Worm (Caenorhabditis elegans) whole organism, L1 larva: ENCODE results near the gene D1054.1.

ENCODE experiments used
- F16B12.6 ChIP-seq: fragments of 150-350 bp; optimal IDR thresholded peaks from 2 replicates; lab custom pipeline; 2014; ENCODE audit warnings: missing biosample characterization, missing genetic modification characterization
- ama-1 ChIP-seq: fragments of 150-350 bp; optimal IDR thresholded peaks from 2 replicates; lab custom pipeline; 2014
- egl-27 ChIP-seq, 2 experiments: fragments of 150-350 bp in 1 of 2; sonication (generic microtip); optimal IDR thresholded peaks; 3 replicates each; lab custom pipeline; 2017 to 2018; ENCODE audit warnings: missing biosample characterization in 2 of 2, missing genetic modification characterization in 2 of 2, missing genetic modification reagents in 2 of 2
- lir-3 ChIP-seq: sonication (generic microtip); optimal IDR thresholded peaks from 2 replicates; lab custom pipeline; 2016; ENCODE audit warnings: mild to moderate bottlenecking, missing genetic modification characterization, moderate library complexity, missing compliant biosample characterization; ENCODE audit not compliant: poor library complexity
- nhr-20 ChIP-seq: sonication (generic microtip); optimal IDR thresholded peaks from 2 replicates; lab custom pipeline; 2016; ENCODE audit warnings: mild to moderate bottlenecking, missing genetic modification characterization, missing compliant biosample characterization
- nhr-237 ChIP-seq: fragments of 150-350 bp; optimal IDR thresholded peaks from 2 replicates; lab custom pipeline; 2014; ENCODE audit warnings: missing biosample characterization, missing genetic modification characterization
- rnt-1 ChIP-seq: sonication (generic microtip); optimal IDR thresholded peaks from 2 replicates; lab custom pipeline; 2016; ENCODE audit warnings: mild to moderate bottlenecking, missing genetic modification characterization, moderate library complexity, missing compliant biosample characterization
- sptf-1 ChIP-seq: fragments of 150-350 bp; optimal IDR thresholded peaks from 2 replicates; lab custom pipeline; 2014; ENCODE audit warnings: missing biosample characterization, missing genetic modification characterization
- unc-30 ChIP-seq: sonication (generic microtip); optimal IDR thresholded peaks from 2 replicates; lab custom pipeline; 2017; ENCODE audit warnings: missing biosample characterization, missing genetic modification characterization
- unc-62 ChIP-seq: fragments of 150-350 bp; optimal IDR thresholded peaks from 2 replicates; lab custom pipeline; 2014; ENCODE audit warnings: missing biosample characterization, missing genetic modification reagents, missing genetic modification characterization

- TF ChIP-seq ama-1 (no peak), nhr-20 (peak; percentile 0), rnt-1 (no peak), F16B12.6 (no peak), unc-30 (no peak), nhr-237 (tag; lab: Kevin White, UChicago) (no peak), sptf-1 (no peak), unc-62 (GFP tag; lab: Kevin White, UChicago) (no peak), lir-3 (tag; lab: Kevin White, UChicago) (no peak), egl-27 (tag; optimal IDR thresholded peaks at IDR 0.05; lab: Kevin White, UChicago) (no peak)
These were observed 31.1 kb upstream of the D1054.1 start, which contains the start of gene D1054.18 for ce11 chrV:10801154-10801553.
